Worm (Caenorhabditis elegans): Measurements from ENCODE around the gene fbxb-87.

DNA sequence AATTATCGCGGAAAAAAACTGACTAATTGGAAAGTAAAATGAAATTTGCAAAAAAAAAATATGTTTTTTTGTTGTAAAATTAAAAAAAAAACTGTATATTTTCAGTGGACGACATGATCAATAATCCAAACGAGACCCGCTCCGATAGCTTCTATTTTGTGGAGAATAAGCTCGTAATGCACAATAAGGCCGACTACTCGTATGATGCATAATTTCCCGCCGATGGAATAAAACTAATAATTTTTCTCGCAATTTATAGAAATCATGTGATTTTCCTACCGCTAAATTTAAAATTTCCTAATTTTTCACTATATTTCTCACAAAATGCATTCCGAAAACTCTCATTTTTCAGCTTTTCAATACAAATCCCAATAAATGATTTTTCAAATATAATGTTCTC lies 14.2 kb downstream of the fbxb-87 start:
- TF ChIP-seq ztf-23 (GFP tag; IDR thresholded peaks at IDR 0.05), result no peak
- no peak for TF ChIP-seq klf-2 (GFP tag; conservative IDR thresholded peaks at IDR 0.05)
- TF ChIP-seq flt-1 (GFP tag; IDR thresholded peaks at IDR 0.05), result no peak
- no peak for TF ChIP-seq T22C8.4 (GFP tag; IDR thresholded peaks at IDR 0.05)
- no peak for TF ChIP-seq tab-1 (GFP tag; IDR thresholded peaks at IDR 0.05)
- no peak for TF ChIP-seq cog-1 (tag; optimal IDR thresholded peaks at IDR 0.05)
- TF ChIP-seq ref-1 (GFP tag; conservative IDR thresholded peaks at IDR 0.05), result no peak
- no peak for TF ChIP-seq med-1 (GFP tag; optimal IDR thresholded peaks at IDR 0.05; ENCODE audit: insufficient read depth)
- no peak for TF ChIP-seq ztf-29 (GFP tag; IDR thresholded peaks at IDR 0.05)
